Worm (Caenorhabditis elegans): ENCODE measurements around the gene adt-3.

adt-3 gene

DNA sequence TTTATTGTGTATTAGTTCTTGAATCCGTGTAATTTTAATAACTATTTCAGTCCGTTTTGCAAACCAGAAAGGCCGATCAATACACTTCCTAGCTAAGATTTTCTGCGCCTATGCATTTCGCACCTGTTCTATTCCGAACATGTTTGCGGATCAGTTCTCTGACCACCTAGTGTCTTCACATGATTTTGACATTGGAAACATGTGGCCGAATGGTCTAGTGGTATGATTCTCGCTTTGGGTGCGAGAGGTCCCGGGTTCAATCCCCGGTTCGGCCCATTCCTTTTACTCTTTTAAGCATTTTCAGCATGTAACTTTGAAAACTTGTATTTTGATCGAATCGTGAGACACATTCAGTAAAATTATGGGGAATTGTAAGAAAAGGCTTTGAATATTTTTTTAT lies 37.9 kb downstream of the adt-3 start (continued):
- TF ChIP-seq rpc-1 (optimal IDR thresholded peaks at IDR 0.05) (peak; percentile 74), rpc-1 (tag; optimal IDR thresholded peaks at IDR 0.05) (peak; percentile 77), ceh-40 (GFP tag; IDR thresholded peaks at IDR 0.05) (peak; percentile 73; the same call in 1 of the 2 replicates), snpc-4 (GFP tag; optimal IDR thresholded peaks at IDR 0.05) (no peak), snpc-4 (tag; optimal IDR thresholded peaks at IDR 0.05) (no peak), hmg-20 (GFP tag; IDR thresholded peaks at IDR 0.05) (no peak), repo-1 (tag; optimal IDR thresholded peaks at IDR 0.05) (no peak), nfya-1 (tag; optimal IDR thresholded peaks at IDR 0.05; ENCODE audit: borderline replicate concordance, insufficient read depth) (no peak), chd-7 (tag; optimal IDR thresholded peaks at IDR 0.05) (peak; percentile 9), snpc-3.4 (tag; optimal IDR thresholded peaks at IDR 0.05) (peak; percentile 70), C06A6.2 (GFP tag; conservative IDR thresholded peaks at IDR 0.05) (0 out of 2 replicates have a peak, but pooled peaks have one; percentile 33), Y53F4B.3 (GFP tag; IDR thresholded peaks at IDR 0.05) (no peak), ceh-27 (GFP tag; optimal IDR thresholded peaks at IDR 0.05) (peak; percentile 39), tbp1 (GFP tag; optimal IDR thresholded peaks at IDR 0.05) (peak; percentile 91), mcd-1 (GFP tag; IDR thresholded peaks at IDR 0.05) (0 out of 2 replicates have a peak, but pooled peaks have one; percentile 18), rec-8 (tag; optimal IDR thresholded peaks at IDR 0.05) (no peak), bed-2 (GFP tag; IDR thresholded peaks at IDR 0.05) (no peak), F49E8.2 (tag; optimal IDR thresholded peaks at IDR 0.05; ENCODE audit: insufficient read depth) (no peak), lsl-1 (GFP tag; optimal IDR thresholded peaks at IDR 0.05) (no peak), him-1 (tag; optimal IDR thresholded peaks at IDR 0.05) (no peak), attf-3 (GFP tag; conservative IDR thresholded peaks at IDR 0.05) (no peak), F33H1.4 (GFP tag; IDR thresholded peaks at IDR 0.05) (no peak), egrh-3 (GFP tag; IDR thresholded peaks at IDR 0.05) (no peak), ceh-58 (GFP tag; IDR thresholded peaks at IDR 0.05) (no peak), hrde-1 (tag; optimal IDR thresholded peaks at IDR 0.05; ENCODE audit: borderline replicate concordance) (no peak), nhr-120 (GFP tag; IDR thresholded peaks at IDR 0.05) (no peak), bed-1 (GFP tag; IDR thresholded peaks at IDR 0.05) (no peak), B0336.3 (GFP tag; IDR thresholded peaks at IDR 0.05) (no peak), nhr-179 (tag; optimal IDR thresholded peaks at IDR 0.05) (no peak), lin-26 (GFP tag; IDR thresholded peaks at IDR 0.05) (peak; percentile 78), sea-2 (GFP tag; IDR thresholded peaks at IDR 0.05) (0 out of 2 replicates have a peak, but pooled peaks have one; percentile 26), lin-40 (tag; optimal IDR thresholded peaks at IDR 0.05) (no peak), lir-1 (GFP tag; conservative IDR thresholded peaks at IDR 0.05) (peak; percentile 33; the same call in 1 of the 2 replicates), hsf-1 (GFP tag; IDR thresholded peaks at IDR 0.05) (no peak), mes-4 (tag; optimal IDR thresholded peaks at IDR 0.05) (no peak), egl-44 (GFP tag; IDR thresholded peaks at IDR 0.05) (no peak), F55B11.4 (tag; optimal IDR thresholded peaks at IDR 0.05; ENCODE audit: borderline replicate concordance, insufficient read depth) (peak; percentile 8), aptf-2 (GFP tag; conservative IDR thresholded peaks at IDR 0.05) (no peak), lag-1 (GFP tag; IDR thresholded peaks at IDR 0.05) (no peak), ztf-3 (GFP tag; optimal IDR thresholded peaks at IDR 0.05) (no peak), ztf-22 (GFP tag; optimal IDR thresholded peaks at IDR 0.05) (no peak), egl-18 (GFP tag; IDR thresholded peaks at IDR 0.05) (no peak), nfyb-1 (GFP tag; IDR thresholded peaks at IDR 0.05) (peak; percentile 41; the same call in 1 of the 2 replicates), Y95B8A.8 (GFP tag; IDR thresholded peaks at IDR 0.05) (no peak), ceh-79 (tag; optimal IDR thresholded peaks at IDR 0.05) (no peak), F57A8.1 (GFP tag; optimal IDR thresholded peaks at IDR 0.05) (no peak), hmg-1.2 (GFP tag; IDR thresholded peaks at IDR 0.05) (peak; percentile 67), Y56A3A.18 (GFP tag; IDR thresholded peaks at IDR 0.05) (peak; percentile 64; the same call in 1 of the 2 replicates), nhr-90 (tag; optimal IDR thresholded peaks at IDR 0.05) (no peak)

All from whole organism, young adult.